Worm (Caenorhabditis elegans) whole organism, late embryonic: ENCODE data around the gene R01H2.7.
A peak's percentile ranks its signal among the peaks of the same experiment; 100 is the strongest.

Experiments
- C08G9.2 ChIP-seq: sonication (generic microtip); optimal IDR thresholded peaks from 2 replicates; lab custom pipeline; 2016; ENCODE audit warnings: mild to moderate bottlenecking, missing genetic modification characterization, moderate library complexity, missing compliant biosample characterization
- F13H6.1 ChIP-seq: sonication (generic microtip); optimal IDR thresholded peaks from 2 replicates; lab custom pipeline; 2016; ENCODE audit warnings: missing genetic modification characterization, missing compliant biosample characterization
- K09A11.1 ChIP-seq: sonication (generic microtip); optimal IDR thresholded peaks from 2 replicates; lab custom pipeline; 2017; ENCODE audit warnings: antibody characterized with exemption, mild to moderate bottlenecking, missing genetic modification characterization, missing compliant biosample characterization; ENCODE audit not compliant: insufficient read depth
- T23F11.4 ChIP-seq: fragments of 200-800 bp; sonication (Bioruptor generic); optimal IDR thresholded peaks from 2 replicates; lab custom pipeline; 2018; ENCODE audit warnings: mild to moderate bottlenecking, missing genetic modification characterization, missing compliant biosample characterization
- ama-1 ChIP-seq: fragments of 150-350 bp; optimal IDR thresholded peaks from 2 replicates; lab custom pipeline; 2014
- ceh-14 ChIP-seq: sonication (generic microtip); optimal IDR thresholded peaks from 2 replicates; lab custom pipeline; 2016; ENCODE audit warnings: missing genotype, missing genetic modification characterization, missing compliant biosample characterization
- ceh-19 ChIP-seq: fragments of 200-800 bp; sonication (Bioruptor generic); optimal IDR thresholded peaks from 2 replicates; lab custom pipeline; 2018; ENCODE audit warnings: mild to moderate bottlenecking, missing genetic modification characterization, missing compliant biosample characterization
- ceh-2 ChIP-seq: sonication (generic microtip); optimal IDR thresholded peaks from 2 replicates; lab custom pipeline; 2016; ENCODE audit warnings: missing genotype, missing genetic modification characterization, missing compliant biosample characterization
- ceh-30 ChIP-seq: fragments of 150-350 bp; optimal IDR thresholded peaks from 2 replicates; lab custom pipeline; 2014; ENCODE audit warnings: missing biosample characterization, missing genetic modification characterization
- ceh-31 ChIP-seq: sonication (generic microtip); optimal IDR thresholded peaks from 2 replicates; lab custom pipeline; 2016; ENCODE audit warnings: missing genetic modification characterization, missing compliant biosample characterization
- ceh-34 ChIP-seq: sonication (generic microtip); optimal IDR thresholded peaks from 2 replicates; lab custom pipeline; 2016; ENCODE audit warnings: mild to moderate bottlenecking, missing genetic modification characterization, missing compliant biosample characterization
- ceh-45 ChIP-seq: fragments of 200-800 bp; sonication (Bioruptor generic); IDR thresholded peaks from 2 replicates; pipeline ENCODE4 v1.3.6; 2022; ENCODE audit warnings: missing genetic modification reagents, missing genetic modification characterization, missing compliant biosample characterization
- ceh-48 ChIP-seq: sonication (generic microtip); optimal IDR thresholded peaks from 2 replicates; lab custom pipeline; 2016; ENCODE audit warnings: missing genetic modification characterization, inconsistent platforms, missing compliant biosample characterization
- ceh-6 ChIP-seq: fragments of 200-800 bp; sonication (Bioruptor generic); optimal IDR thresholded peaks from 2 replicates; lab custom pipeline; 2018; ENCODE audit warnings: mild to moderate bottlenecking, missing genetic modification characterization, missing compliant biosample characterization
- che-1 ChIP-seq: sonication (generic microtip); optimal IDR thresholded peaks from 2 replicates; lab custom pipeline; 2016; ENCODE audit warnings: mild to moderate bottlenecking, missing genetic modification characterization, missing compliant biosample characterization
- dve-1 ChIP-seq: sonication (generic microtip); optimal IDR thresholded peaks from 2 replicates; lab custom pipeline; 2017; ENCODE audit warnings: antibody characterized with exemption, mild to moderate bottlenecking, missing genetic modification characterization, missing compliant biosample characterization
- elt-2 ChIP-seq: sonication (generic microtip); optimal IDR thresholded peaks from 2 replicates; lab custom pipeline; 2016; ENCODE audit warnings: missing genetic modification reagents, missing genetic modification characterization, missing compliant biosample characterization
- ets-4 ChIP-seq: sonication (generic microtip); optimal IDR thresholded peaks from 2 replicates; lab custom pipeline; 2016; ENCODE audit warnings: missing genetic modification characterization, missing compliant biosample characterization
- fax-1 ChIP-seq: sonication (generic microtip); optimal IDR thresholded peaks from 2 replicates; lab custom pipeline; 2016; ENCODE audit warnings: missing genotype, missing genetic modification characterization, missing compliant biosample characterization
- fkh-6 ChIP-seq: sonication (generic microtip); optimal IDR thresholded peaks from 2 replicates; lab custom pipeline; 2016; ENCODE audit warnings: missing genetic modification characterization, missing compliant biosample characterization
- hlh-30 ChIP-seq: sonication (generic microtip); optimal IDR thresholded peaks from 2 replicates; lab custom pipeline; 2017; ENCODE audit warnings: antibody characterized with exemption, missing genetic modification characterization, missing compliant biosample characterization; ENCODE audit not compliant: insufficient read depth
- hlh-6 ChIP-seq: sonication (generic microtip); optimal IDR thresholded peaks from 2 replicates; lab custom pipeline; 2016; ENCODE audit warnings: missing genotype, missing genetic modification characterization, missing compliant biosample characterization
- hlh-8 ChIP-seq: sonication (generic microtip); optimal IDR thresholded peaks from 2 replicates; lab custom pipeline; 2016; ENCODE audit warnings: missing genotype, missing genetic modification characterization, missing compliant biosample characterization
- nfya-1 ChIP-seq: sonication (generic microtip); optimal IDR thresholded peaks from 2 replicates; lab custom pipeline; 2017; ENCODE audit warnings: missing genetic modification characterization, mild to moderate bottlenecking, missing compliant biosample characterization, antibody characterized with exemption, moderate library complexity
- nhr-232 ChIP-seq: sonication (generic microtip); optimal IDR thresholded peaks from 2 replicates; lab custom pipeline; 2016; ENCODE audit warnings: missing genetic modification characterization, missing compliant biosample characterization
- npax-4 ChIP-seq: sonication (generic microtip); optimal IDR thresholded peaks from 2 replicates; lab custom pipeline; 2016; ENCODE audit warnings: missing genetic modification characterization, missing compliant biosample characterization
- pag-3 ChIP-seq: sonication (generic microtip); optimal IDR thresholded peaks from 2 replicates; lab custom pipeline; 2016; ENCODE audit warnings: missing compliant biosample characterization, missing genetic modification characterization, borderline replicate concordance
- pat-9 ChIP-seq: fragments of 200-800 bp; sonication (Bioruptor generic); optimal IDR thresholded peaks from 2 replicates; lab custom pipeline; 2018; ENCODE audit warnings: mild to moderate bottlenecking, missing genetic modification characterization, moderate library complexity, missing compliant biosample characterization
- pax-1 ChIP-seq: fragments of 150-350 bp; optimal IDR thresholded peaks from 2 replicates; lab custom pipeline; 2014; ENCODE audit warnings: missing biosample characterization, missing genetic modification characterization
- ref-2 ChIP-seq: sonication (generic microtip); optimal IDR thresholded peaks from 2 replicates; lab custom pipeline; 2016; ENCODE audit warnings: missing genetic modification characterization, missing compliant biosample characterization
- rnt-1 ChIP-seq: sonication (generic microtip); optimal IDR thresholded peaks from 2 replicates; lab custom pipeline; 2016; ENCODE audit warnings: missing genetic modification characterization, missing compliant biosample characterization
- sox-2 ChIP-seq: fragments of 200-800 bp; sonication (Bioruptor generic); IDR thresholded peaks from 2 replicates; pipeline ENCODE4 v1.3.6; 2022; ENCODE audit warnings: missing genetic modification reagents, missing genetic modification characterization, missing compliant biosample characterization
- syd-9 ChIP-seq: sonication (generic microtip); optimal IDR thresholded peaks from 2 replicates; lab custom pipeline; 2016; ENCODE audit warnings: mild to moderate bottlenecking, missing genetic modification characterization, moderate library complexity, missing compliant biosample characterization
- tbx-7 ChIP-seq: sonication (generic microtip); optimal IDR thresholded peaks from 2 replicates; lab custom pipeline; 2016; ENCODE audit warnings: missing genotype, missing genetic modification characterization, missing compliant biosample characterization
- unc-3 ChIP-seq, 2 experiments: fragments of 200-800 bp in 1 of 2; sonication (Bioruptor generic) in 1 of 2; sonication (generic microtip) in 1 of 2; conservative IDR thresholded peaks in 1 of 2; optimal IDR thresholded peaks in 1 of 2; 2 replicates each; pipeline versions ENCODE4 v1.3.6 to Lab custom; 2016 to 2022; ENCODE audit warnings: missing compliant biosample characterization in 2 of 2, missing genetic modification characterization in 2 of 2, missing genetic modification reagents in 1 of 2
- unc-42 ChIP-seq: sonication (generic microtip); optimal IDR thresholded peaks from 2 replicates; lab custom pipeline; 2016; ENCODE audit warnings: missing genotype, missing genetic modification characterization, missing compliant biosample characterization
- unc-86 ChIP-seq: sonication (generic microtip); optimal IDR thresholded peaks from 2 replicates; lab custom pipeline; 2016; ENCODE audit warnings: missing genetic modification characterization, missing compliant biosample characterization
- zip-5 ChIP-seq: sonication (generic microtip); optimal IDR thresholded peaks from 2 replicates; lab custom pipeline; 2016; ENCODE audit warnings: missing genetic modification characterization, missing compliant biosample characterization
- ztf-16 ChIP-seq: sonication (generic microtip); optimal IDR thresholded peaks from 2 replicates; lab custom pipeline; 2017; ENCODE audit warnings: missing genetic modification characterization, missing compliant biosample characterization

The R01H2.7 gene

ce11 chrIII:7090545-7090944, 45.0 kb upstream of the R01H2.7 start, which contains the start of gene ZK418.10:
Gene ZK418.10 (minus strand): TSS chrIII:7090692.
- no peak for TF ChIP-seq ama-1 (lab: Kevin White, UChicago)
- TF ChIP-seq, all 69 proteins: peak for 0

- TF ChIP-seq pax-1 (tag; lab: Kevin White, UChicago) (no peak), C08G9.2 (tag; lab: Kevin White, UChicago) (peak; percentile 79), unc-3 (GFP tag; conservative IDR thresholded peaks at IDR 0.05; lab: Robert Waterston, UW) (no peak), unc-3 (tag; optimal IDR thresholded peaks at IDR 0.05; lab: Kevin White, UChicago) (no peak), ceh-48 (tag; lab: Kevin White, UChicago) (peak; percentile 73), nhr-232 (tag; lab: Kevin White, UChicago) (no peak), ceh-30 (tag; lab: Kevin White, UChicago) (no peak), ceh-34 (tag; lab: Kevin White, UChicago) (peak; percentile 34), ztf-16 (tag; lab: Kevin White, UChicago) (no peak), fkh-6 (tag; lab: Kevin White, UChicago) (peak; percentile 42), hlh-8 (tag; lab: Kevin White, UChicago) (peak; percentile 6), K09A11.1 (no peak), ets-4 (tag; lab: Kevin White, UChicago) (peak; percentile 79), hlh-30 (no peak), fax-1 (tag; lab: Kevin White, UChicago) (peak; percentile 18), F13H6.1 (tag; lab: Kevin White, UChicago) (peak; percentile 3), rnt-1 (tag; lab: Kevin White, UChicago) (peak; percentile 18), ref-2 (tag; lab: Kevin White, UChicago) (peak; percentile 15), zip-5 (tag; lab: Kevin White, UChicago) (peak; percentile 42), nfya-1 (no peak), ceh-31 (tag; lab: Kevin White, UChicago) (peak; percentile 90), elt-2 (tag; lab: Kevin White, UChicago) (peak; percentile 48), unc-42 (peak; percentile 16), unc-86 (tag; lab: Kevin White, UChicago) (no peak), ceh-2 (tag; lab: Kevin White, UChicago) (peak; percentile 82), dve-1 (tag; lab: Kevin White, UChicago) (no peak), tbx-7 (tag; lab: Kevin White, UChicago) (peak; percentile 54)
These were observed 42.3 kb upstream of the R01H2.7 start, which contains the start of gene fubl-2 for ce11 chrIII:7087691-7088323. Gene fubl-2 (minus strand): TSS chrIII:7087741.

- no peak for TF ChIP-seq pag-3 (tag; lab: Kevin White, UChicago)
- TF ChIP-seq ceh-19: no peak
- no peak for TF ChIP-seq sox-2
- TF ChIP-seq C08G9.2 (tag; lab: Kevin White, UChicago): no peak
- no peak for TF ChIP-seq hlh-8 (tag; lab: Kevin White, UChicago)
These were observed 41.6 kb upstream of the R01H2.7 start for ce11 chrIII:7087180-7087579.

DNA sequence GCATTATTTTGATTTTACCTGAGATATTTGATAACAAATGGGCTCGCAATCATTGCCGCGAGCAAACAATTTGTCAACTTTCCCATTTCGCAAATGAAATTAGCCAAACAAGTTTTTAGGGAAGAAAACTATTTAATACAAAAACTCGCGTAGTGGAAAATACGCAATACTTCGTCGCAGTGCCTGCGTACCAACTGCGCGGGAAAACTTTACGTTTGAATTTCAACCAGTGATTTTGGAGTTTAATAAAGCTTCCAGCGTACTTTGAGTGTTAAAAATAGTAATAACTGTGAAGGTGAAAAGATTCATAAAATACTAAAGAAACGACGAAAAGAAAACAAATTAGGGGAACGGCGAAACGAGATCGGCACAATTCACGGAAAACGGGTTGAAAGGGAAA, 39.4 kb upstream of the R01H2.7 start, which contains the start of gene tofu-7:
Gene tofu-7 (minus strand): TSS at position 111 of the 400 bp plus-strand sequence.
- TF ChIP-seq T23F11.4 (GFP tag; lab: Kevin White, UChicago): no peak

DNA sequence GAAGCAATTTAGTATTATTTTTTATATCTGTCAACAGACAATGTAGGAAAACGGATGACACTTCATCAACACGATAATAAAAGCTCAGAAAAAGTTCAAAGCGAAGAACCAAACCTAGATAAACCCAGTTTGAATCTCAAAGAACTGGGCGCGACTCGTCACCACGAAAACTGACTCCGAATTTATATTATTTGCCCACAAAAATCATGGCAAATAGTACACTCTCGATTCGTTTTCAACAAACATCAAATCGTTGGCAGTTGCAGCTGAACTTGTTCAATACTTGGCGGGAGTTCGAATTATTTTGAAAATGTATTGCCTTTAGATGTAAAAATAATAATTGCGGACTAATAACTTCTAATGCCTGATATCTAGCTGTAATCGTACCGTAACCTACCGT, 37.6 kb upstream of the R01H2.7 start:
- TF ChIP-seq T23F11.4 (GFP tag; lab: Kevin White, UChicago): no peak
- no peak for TF ChIP-seq ref-2 (tag; lab: Kevin White, UChicago)
- TF ChIP-seq ceh-45: no peak
- no peak for TF ChIP-seq unc-86 (tag; lab: Kevin White, UChicago)
- TF ChIP-seq syd-9 (tag; lab: Kevin White, UChicago): no peak
- TF ChIP-seq che-1 (tag; lab: Kevin White, UChicago): no peak
- no peak for TF ChIP-seq ceh-6 (GFP tag; lab: Kevin White, UChicago)
- TF ChIP-seq ama-1 (lab: Kevin White, UChicago): no peak
- TF ChIP-seq pat-9: no peak
- TF ChIP-seq F13H6.1 (tag; lab: Kevin White, UChicago): no peak
- TF ChIP-seq elt-2 (tag; lab: Kevin White, UChicago): no peak
- TF ChIP-seq fkh-6 (tag; lab: Kevin White, UChicago): no peak
- no peak for TF ChIP-seq npax-4
- no peak for TF ChIP-seq pag-3 (tag; lab: Kevin White, UChicago)
- no peak for TF ChIP-seq ceh-14
- no peak for TF ChIP-seq hlh-6 (tag; lab: Kevin White, UChicago)
